Worm (Caenorhabditis elegans) whole organism, L4/young adult: ENCODE measurements around the gene C27A7.9.

Source experiments
- W03F9.2 ChIP-seq: fragments of 150-350 bp; optimal IDR thresholded peaks from 2 replicates; lab custom pipeline; 2014; ENCODE audit warnings: missing biosample characterization, missing genetic modification characterization
- him-1 ChIP-seq: sonication (generic microtip); optimal IDR thresholded peaks from 2 replicates; lab custom pipeline; 2016; ENCODE audit warnings: missing genotype, missing genetic modification reagents, missing genetic modification characterization, missing compliant biosample characterization

DNA sequence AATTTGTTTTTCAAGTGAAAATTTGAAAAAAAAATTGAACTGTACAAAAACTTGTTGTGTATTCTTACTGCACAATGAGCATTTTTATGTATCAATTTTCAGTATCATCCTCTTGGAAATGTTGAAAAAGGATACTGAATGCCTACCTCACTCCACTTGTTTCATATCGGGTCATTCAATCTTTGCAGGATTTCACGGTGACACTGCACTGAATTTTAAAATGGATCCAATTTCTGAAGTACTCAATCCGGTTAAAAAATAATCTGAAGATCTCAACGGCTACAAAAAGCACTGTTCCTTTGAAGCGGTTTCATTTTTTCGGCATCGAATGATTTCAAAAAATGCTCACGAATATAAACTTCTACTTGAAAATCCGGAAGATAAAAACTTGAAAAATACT, 16.5 kb downstream of the C27A7.9 start:
- TF ChIP-seq him-1 (no peak), W03F9.2 (no peak)
